Fruit fly (Drosophila melanogaster) whole organism, embryonic: Measurements from ENCODE around the gene nolo.

Experiments
- Abd-B ChIP-seq: fragments of 200-800 bp; sonication (Bioruptor generic); optimal IDR thresholded peaks from 2 replicates; lab custom pipeline; 2018; ENCODE audit warnings: missing biosample characterization, mild to moderate bottlenecking, missing genetic modification characterization, moderate library complexity
- Adf1 ChIP-seq: fragments of 200-800 bp; sonication (Bioruptor generic); IDR thresholded peaks from 2 replicates; pipeline ENCODE4 v1.3.6; 2022; ENCODE audit warnings: missing biosample characterization, missing genetic modification characterization
- CG10267 ChIP-seq: fragments of 200-800 bp; sonication (Bioruptor generic); optimal IDR thresholded peaks from 2 replicates; lab custom pipeline; 2018; ENCODE audit warnings: missing biosample characterization, mild to moderate bottlenecking, missing genetic modification characterization, moderate library complexity
- CG13287 ChIP-seq: fragments of 200-800 bp; sonication (Bioruptor generic); IDR thresholded peaks from 2 replicates; pipeline ENCODE4 v1.3.6; 2022; ENCODE audit warnings: missing biosample characterization, missing genetic modification characterization; ENCODE audit not compliant: partially characterized antibody
- CG16863 ChIP-seq: fragments of 200-800 bp; sonication (Bioruptor generic); optimal IDR thresholded peaks from 3 replicates; lab custom pipeline; 2016; ENCODE audit warnings: missing biosample characterization, missing genetic modification characterization
- CG17829 ChIP-seq: fragments of 200-800 bp; optimal IDR thresholded peaks from 2 replicates; lab custom pipeline; 2019; ENCODE audit warnings: missing biosample characterization, mild to moderate bottlenecking, missing genetic modification characterization, moderate library complexity
- CG2116 ChIP-seq: fragments of 200-800 bp; sonication (Bioruptor generic); optimal IDR thresholded peaks from 3 replicates; lab custom pipeline; 2018; ENCODE audit warnings: missing biosample characterization, mild to moderate bottlenecking, missing genetic modification characterization
- CG30431 ChIP-seq: fragments of 200-800 bp; sonication (Bioruptor generic); optimal IDR thresholded peaks from 2 replicates; lab custom pipeline; 2017; ENCODE audit warnings: missing biosample characterization, missing genetic modification characterization
- CG31224 ChIP-seq: fragments of 200-800 bp; sonication (Bioruptor generic); IDR thresholded peaks from 2 replicates; pipeline ENCODE4 v1.3.6; 2022; ENCODE audit warnings: missing biosample characterization, missing genetic modification characterization
- CG31388 ChIP-seq: fragments of 200-800 bp; sonication (Bioruptor generic); optimal IDR thresholded peaks from 2 replicates; lab custom pipeline; 2016; ENCODE audit warnings: missing biosample characterization, missing genetic modification characterization
- CG3281 ChIP-seq: fragments of 200-800 bp; sonication (Bioruptor generic); optimal IDR thresholded peaks from 3 replicates; lab custom pipeline; 2017; ENCODE audit warnings: missing biosample characterization, mild to moderate bottlenecking, missing genetic modification characterization
- CG4328 ChIP-seq: fragments of 200-800 bp; sonication (Bioruptor generic); optimal IDR thresholded peaks from 3 replicates; lab custom pipeline; 2017; ENCODE audit warnings: missing biosample characterization, missing genetic modification reagents, missing genetic modification characterization
- CG4360 ChIP-seq: fragments of 200-800 bp; sonication (Bioruptor generic); IDR thresholded peaks from 2 replicates; pipeline ENCODE4 v1.3.6; 2022; ENCODE audit warnings: missing biosample characterization, missing genetic modification characterization
- CG4820 ChIP-seq: fragments of 200-800 bp; sonication (Bioruptor generic); optimal IDR thresholded peaks from 3 replicates; lab custom pipeline; 2016; ENCODE audit warnings: missing biosample characterization, missing genetic modification characterization
- CG6175 ChIP-seq: fragments of 200-800 bp; sonication (Bioruptor generic); IDR thresholded peaks from 3 replicates; pipeline ENCODE4 v1.3.6; 2022; ENCODE audit warnings: missing biosample characterization, missing genetic modification characterization
- CG6254 ChIP-seq: fragments of 200-800 bp; sonication (Bioruptor generic); optimal IDR thresholded peaks from 3 replicates; lab custom pipeline; 2017; ENCODE audit warnings: mild to moderate bottlenecking, missing biosample characterization, missing genetic modification reagents, missing genetic modification characterization
- CG6654 ChIP-seq: fragments of 200-800 bp; sonication (Bioruptor generic); optimal IDR thresholded peaks from 2 replicates; lab custom pipeline; 2017; ENCODE audit warnings: missing biosample characterization, mild to moderate bottlenecking, missing genetic modification characterization
- CG7556 ChIP-seq: fragments of 200-800 bp; sonication (Bioruptor generic); optimal IDR thresholded peaks from 2 replicates; lab custom pipeline; 2017; ENCODE audit warnings: missing biosample characterization, mild to moderate bottlenecking, missing genetic modification characterization
- CG7839 ChIP-seq: fragments of 200-800 bp; sonication (Bioruptor generic); optimal IDR thresholded peaks from 3 replicates; lab custom pipeline; 2018; ENCODE audit warnings: missing biosample characterization, mild to moderate bottlenecking, missing genetic modification characterization, moderate library complexity
- CG9727 ChIP-seq: fragments of 200-800 bp; sonication (Bioruptor generic); optimal IDR thresholded peaks from 3 replicates; lab custom pipeline; 2017; ENCODE audit warnings: missing biosample characterization, mild to moderate bottlenecking, missing genetic modification characterization
- CTCF ChIP-seq: fragments of 200-800 bp; sonication (Bioruptor generic); optimal IDR thresholded peaks from 2 replicates; lab custom pipeline; 2017; ENCODE audit warnings: missing biosample characterization, mild to moderate bottlenecking, missing genetic modification characterization, moderate library complexity
- D ChIP-seq, 2 experiments: fragments of 200-800 bp in 1 of 2; fragments of >200 bp in 1 of 2; sonication (Bioruptor generic) in 1 of 2; optimal IDR thresholded peaks; 2 replicates in 1 of 2; 3 replicates in 1 of 2; lab custom pipeline; 2017; ENCODE audit warnings: mild to moderate bottlenecking in 1 of 2, missing biosample characterization in 1 of 2, missing genetic modification characterization in 1 of 2, missing genetic modification reagents in 1 of 2
- Deaf1 ChIP-seq: fragments of 200-800 bp; optimal IDR thresholded peaks from 3 replicates; lab custom pipeline; 2019; ENCODE audit warnings: missing biosample characterization, mild to moderate bottlenecking, missing genetic modification characterization, moderate library complexity
- Doc3 ChIP-seq: fragments of 200-800 bp; sonication (Bioruptor generic); IDR thresholded peaks from 3 replicates; pipeline ENCODE4 v1.3.6; 2022; ENCODE audit warnings: missing biosample characterization, missing genetic modification characterization; ENCODE audit not compliant: partially characterized antibody
- H2.0 ChIP-seq: fragments of 200-800 bp; sonication (Bioruptor generic); IDR thresholded peaks from 2 replicates; pipeline ENCODE4 v1.3.6; 2022; ENCODE audit warnings: missing biosample characterization, missing genetic modification characterization
- Lpt ChIP-seq: fragments of >200 bp; optimal IDR thresholded peaks from 2 replicates; lab custom pipeline; 2018; ENCODE audit warnings: missing biosample characterization, missing genetic modification characterization
- NC2α ChIP-seq: fragments of 200-800 bp; sonication (Bioruptor generic); optimal IDR thresholded peaks from 2 replicates; lab custom pipeline; 2016; ENCODE audit warnings: missing biosample characterization, missing genetic modification characterization
- Rx ChIP-seq: fragments of 200-800 bp; sonication (Bioruptor generic); IDR thresholded peaks from 2 replicates; pipeline ENCODE4 v1.3.6; 2022; ENCODE audit warnings: missing biosample characterization, missing genetic modification characterization
- Sox100B ChIP-seq: fragments of 200-800 bp; sonication (Bioruptor generic); optimal IDR thresholded peaks from 3 replicates; lab custom pipeline; 2018; ENCODE audit warnings: missing biosample characterization, mild to moderate bottlenecking, missing genetic modification characterization
- Ssrp ChIP-seq: fragments of 200-800 bp; sonication (Bioruptor generic); optimal IDR thresholded peaks from 2 replicates; lab custom pipeline; 2018; ENCODE audit warnings: missing biosample characterization, mild to moderate bottlenecking, missing genetic modification characterization, moderate library complexity
- Stat92E ChIP-seq, 3 experiments: fragments of >200 bp in 2 of 3; fragments of 200-800 bp in 1 of 3; sonication (Bioruptor generic) in 1 of 3; optimal IDR thresholded peaks; 2 replicates each; lab custom pipeline; 2017 to 2019; ENCODE audit warnings: missing biosample characterization in 3 of 3, missing genetic modification characterization in 3 of 3, mild to moderate bottlenecking in 1 of 3, moderate library complexity in 1 of 3
- Taf1 ChIP-seq: fragments of 200-800 bp; sonication (Bioruptor generic); IDR thresholded peaks from 2 replicates; pipeline ENCODE4 v1.3.6; 2022; ENCODE audit warnings: missing biosample characterization, missing genetic modification characterization
- ap ChIP-seq: fragments of 200-800 bp; sonication (Bioruptor generic); IDR thresholded peaks from 2 replicates; pipeline ENCODE4 v1.3.6; 2022; ENCODE audit warnings: missing biosample characterization, missing genetic modification characterization
- cwo ChIP-seq: fragments of 200-800 bp; sonication (Bioruptor generic); optimal IDR thresholded peaks from 3 replicates; lab custom pipeline; 2017; ENCODE audit warnings: missing biosample characterization, missing genetic modification characterization, mild to moderate bottlenecking, moderate library complexity, missing genetic modification reagents
- disco-r ChIP-seq: fragments of 200-800 bp; sonication (Bioruptor generic); optimal IDR thresholded peaks from 2 replicates; lab custom pipeline; 2016; ENCODE audit warnings: missing biosample characterization, missing genetic modification characterization
- fru ChIP-seq: fragments of >200 bp; optimal IDR thresholded peaks from 2 replicates; lab custom pipeline; 2017
- grau ChIP-seq: fragments of 200-800 bp; optimal IDR thresholded peaks from 3 replicates; lab custom pipeline; 2019; ENCODE audit warnings: missing biosample characterization, mild to moderate bottlenecking, missing genetic modification characterization, moderate library complexity
- gro ChIP-seq: fragments of 200-800 bp; sonication (Bioruptor generic); optimal IDR thresholded peaks from 2 replicates; lab custom pipeline; 2016; ENCODE audit warnings: missing biosample characterization, missing genetic modification characterization
- hb ChIP-seq: fragments of 200-800 bp; sonication (Bioruptor generic); IDR thresholded peaks from 3 replicates; pipeline ENCODE4 v1.3.6; 2022; ENCODE audit warnings: missing biosample characterization, missing genetic modification characterization; ENCODE audit not compliant: partially characterized antibody
- her ChIP-seq: fragments of 200-800 bp; sonication (Bioruptor generic); optimal IDR thresholded peaks from 2 replicates; lab custom pipeline; 2016; ENCODE audit warnings: missing biosample characterization, missing genetic modification characterization
- kni ChIP-seq: fragments of 200-800 bp; sonication (Bioruptor generic); optimal IDR thresholded peaks from 3 replicates; lab custom pipeline; 2017; ENCODE audit warnings: mild to moderate bottlenecking, missing biosample characterization, missing genetic modification reagents, missing genetic modification characterization
- odd ChIP-seq: fragments of 200-800 bp; sonication (Bioruptor generic); optimal IDR thresholded peaks from 2 replicates; lab custom pipeline; 2017; ENCODE audit warnings: missing biosample characterization, mild to moderate bottlenecking, missing genetic modification characterization
- pfk ChIP-seq: fragments of 200-800 bp; sonication (Bioruptor generic); optimal IDR thresholded peaks from 2 replicates; lab custom pipeline; 2018; ENCODE audit warnings: missing biosample characterization, mild to moderate bottlenecking, missing genetic modification characterization, moderate library complexity
- pnt ChIP-seq: fragments of 200-800 bp; sonication (Bioruptor generic); optimal IDR thresholded peaks from 3 replicates; lab custom pipeline; 2016; ENCODE audit warnings: missing biosample characterization, missing genetic modification characterization
- psq ChIP-seq: fragments of 200-800 bp; sonication (Bioruptor generic); optimal IDR thresholded peaks from 2 replicates; lab custom pipeline; 2017; ENCODE audit warnings: missing biosample characterization, missing genetic modification characterization
- salm ChIP-seq: fragments of 200-800 bp; sonication (Bioruptor generic); optimal IDR thresholded peaks from 2 replicates; lab custom pipeline; 2018; ENCODE audit warnings: missing biosample characterization, mild to moderate bottlenecking, missing genetic modification characterization
- sens-2 ChIP-seq: fragments of 200-800 bp; sonication (Bioruptor generic); IDR thresholded peaks from 2 replicates; pipeline ENCODE4 v1.3.6; 2022; ENCODE audit warnings: missing biosample characterization, missing genetic modification characterization
- sima ChIP-seq: fragments of 200-800 bp; sonication (Bioruptor generic); optimal IDR thresholded peaks from 2 replicates; lab custom pipeline; 2016; ENCODE audit warnings: missing biosample characterization, missing genetic modification characterization
- so ChIP-seq: fragments of 200-800 bp; sonication (Bioruptor generic); IDR thresholded peaks from 3 replicates; pipeline ENCODE4 v1.3.6; 2022; ENCODE audit warnings: missing biosample characterization, missing genetic modification characterization
- tap ChIP-seq: fragments of 200-800 bp; optimal IDR thresholded peaks from 3 replicates; lab custom pipeline; 2019; ENCODE audit warnings: missing biosample characterization, mild to moderate bottlenecking, missing genetic modification characterization, moderate library complexity

Gene nolo

dm6 chr2L:21757264-21758066 is 73.6 kb downstream of the nolo start, which contains the start of the genes step and CG1416 (continued):
- peak; percentile 62 for TF ChIP-seq grau
- TF ChIP-seq Rx (GFP tag; lab: Robert Waterston, UW): no peak; the same call in 1 of the 2 replicates
- peak; percentile 7 for TF ChIP-seq Sox100B (GFP tag; lab: Kevin White, UChicago)
- TF ChIP-seq CG31224 (GFP tag; lab: Robert Waterston, UW): peak; percentile 52
- no peak for TF ChIP-seq Deaf1 (tag; lab: Kevin White, UChicago)
- no peak for TF ChIP-seq Doc3 (GFP tag; lab: Robert Waterston, UW)
- no peak for TF ChIP-seq ap (GFP tag; lab: Robert Waterston, UW)
- no peak for TF ChIP-seq NC2α (GFP tag; lab: Kevin White, UChicago)
- TF ChIP-seq CTCF: no peak
- TF ChIP-seq so: no peak
- TF ChIP-seq disco-r (GFP tag; lab: Kevin White, UChicago): peak; percentile 42
- TF ChIP-seq CG3281 (GFP tag; lab: Kevin White, UChicago): no peak
- no peak for TF ChIP-seq CG31388
- TF ChIP-seq D (optimal IDR thresholded peaks at IDR 0.05; lab: Kevin White, UChicago): no peak
- no peak for TF ChIP-seq D (GFP tag; optimal IDR thresholded peaks at IDR 0.05; lab: Kevin White, UChicago)
- TF ChIP-seq Ssrp (tag; lab: Kevin White, UChicago): peak; percentile 48
- TF ChIP-seq gro (GFP tag; lab: Kevin White, UChicago): no peak
- TF ChIP-seq pfk (GFP tag; lab: Kevin White, UChicago): peak; percentile 21
- TF ChIP-seq CG4328 (GFP tag; lab: Kevin White, UChicago): no peak
- no peak for TF ChIP-seq CG6254 (GFP tag; lab: Kevin White, UChicago)
- peak; percentile 34 for TF ChIP-seq psq (GFP tag; lab: Kevin White, UChicago)
- peak; percentile 38; the same call in 1 of the 2 replicates for TF ChIP-seq H2.0 (GFP tag; lab: Robert Waterston, UW)
- TF ChIP-seq Lpt (GFP tag; lab: Kevin White, UChicago): no peak
- TF ChIP-seq Abd-B (GFP tag; lab: Kevin White, UChicago): no peak
- no peak for TF ChIP-seq fru
- peak; percentile 81 for TF ChIP-seq pnt (GFP tag; lab: Kevin White, UChicago)
- no peak for TF ChIP-seq tap (tag; lab: Kevin White, UChicago)
- TF ChIP-seq Adf1 (GFP tag; lab: Robert Waterston, UW): no peak
- peak; percentile 34 for TF ChIP-seq CG10267 (tag; lab: Kevin White, UChicago)
- TF ChIP-seq kni (GFP tag; lab: Kevin White, UChicago): no peak
- no peak for TF ChIP-seq odd
- no peak for TF ChIP-seq CG7556 (GFP tag; lab: Kevin White, UChicago)
- peak; percentile 21 for TF ChIP-seq CG30431 (GFP tag; lab: Kevin White, UChicago)
- no peak for TF ChIP-seq salm (tag; lab: Kevin White, UChicago)
- TF ChIP-seq CG9727 (GFP tag; lab: Kevin White, UChicago): peak; percentile 57
- TF ChIP-seq CG17829 (tag; lab: Kevin White, UChicago): peak; percentile 48
- no peak for TF ChIP-seq CG4360
- TF ChIP-seq hb: peak; percentile 73; the same call in 1 of the 3 replicates
- no peak for TF ChIP-seq Stat92E (GFP tag; optimal IDR thresholded peaks at IDR 0.05; lab: Kevin White, UChicago)
- TF ChIP-seq sens-2 (GFP tag; lab: Robert Waterston, UW): no peak
- TF ChIP-seq Taf1 (GFP tag; lab: Robert Waterston, UW): no peak
- peak; percentile 30 for TF ChIP-seq CG2116 (GFP tag; lab: Kevin White, UChicago)
- peak; percentile 54 for TF ChIP-seq CG16863
- TF ChIP-seq her: peak; percentile 29
- TF ChIP-seq CG7839 (tag; lab: Kevin White, UChicago): peak; percentile 51
- no peak for TF ChIP-seq cwo (GFP tag; lab: Kevin White, UChicago)
- TF ChIP-seq CG6175 (GFP tag; lab: Robert Waterston, UW): no peak
- peak; percentile 10 for TF ChIP-seq CG6654 (GFP tag; lab: Kevin White, UChicago)
- TF ChIP-seq sima (GFP tag; lab: Kevin White, UChicago): no peak
- peak; percentile 61 for TF ChIP-seq CG4820 (GFP tag; lab: Kevin White, UChicago)
- TF ChIP-seq CG13287 (GFP tag; lab: Robert Waterston, UW): peak; percentile 58; the same call in 1 of the 2 replicates
